Fruit fly (Drosophila melanogaster) whole organism, embryonic: ENCODE measurements around the gene Atg5.
A peak's percentile ranks its signal among the peaks of the same experiment; 100 is the strongest.

Source experiments
- CG10979 ChIP-seq: fragments of 200-800 bp; sonication (Bioruptor generic); optimal IDR thresholded peaks from 2 replicates; lab custom pipeline; 2018; ENCODE audit warnings: missing biosample characterization, mild to moderate bottlenecking, missing genetic modification characterization, moderate library complexity
- CG11085 ChIP-seq: fragments of 200-800 bp; sonication (Bioruptor generic); IDR thresholded peaks from 2 replicates; pipeline ENCODE4 v1.3.6; 2022; ENCODE audit warnings: missing biosample characterization, missing genetic modification characterization
- CG11398 ChIP-seq: fragments of 200-800 bp; sonication (Bioruptor generic); optimal IDR thresholded peaks from 2 replicates; lab custom pipeline; 2016; ENCODE audit warnings: missing biosample characterization, missing genetic modification characterization
- CG11456 ChIP-seq: fragments of 200-800 bp; sonication (Bioruptor generic); IDR thresholded peaks from 3 replicates; pipeline ENCODE4 v1.3.6; 2022; ENCODE audit warnings: missing biosample characterization, missing genetic modification characterization
- CG11560 ChIP-seq: fragments of 200-800 bp; sonication (Bioruptor generic); IDR thresholded peaks from 3 replicates; pipeline ENCODE4 v1.3.6; 2022; ENCODE audit warnings: missing biosample characterization, missing genetic modification characterization
- CG12155 ChIP-seq: fragments of 200-800 bp; sonication (Bioruptor generic); optimal IDR thresholded peaks from 3 replicates; lab custom pipeline; 2016; ENCODE audit warnings: missing biosample characterization, missing genetic modification characterization
- CG13424 ChIP-seq: fragments of 200-800 bp; sonication (Bioruptor generic); optimal IDR thresholded peaks from 2 replicates; lab custom pipeline; 2019; ENCODE audit warnings: missing biosample characterization, mild to moderate bottlenecking, missing genetic modification characterization, moderate library complexity
- CG14667 ChIP-seq: fragments of 200-800 bp; sonication (Bioruptor generic); IDR thresholded peaks from 2 replicates; pipeline ENCODE4 v1.3.6; 2022; ENCODE audit warnings: missing biosample characterization, missing genetic modification characterization
- CG14710 ChIP-seq: fragments of 200-800 bp; sonication (Bioruptor generic); optimal IDR thresholded peaks from 3 replicates; lab custom pipeline; 2019; ENCODE audit warnings: missing biosample characterization, mild to moderate bottlenecking, missing genetic modification characterization, moderate library complexity
- CG15514 ChIP-seq: fragments of 200-800 bp; sonication (Bioruptor generic); optimal IDR thresholded peaks from 3 replicates; lab custom pipeline; 2017; ENCODE audit warnings: missing biosample characterization, missing genetic modification characterization, mild to moderate bottlenecking, moderate library complexity, missing genetic modification reagents
- CG3407 ChIP-seq: fragments of 200-800 bp; sonication (Bioruptor generic); optimal IDR thresholded peaks from 2 replicates; lab custom pipeline; 2018; ENCODE audit warnings: missing biosample characterization, mild to moderate bottlenecking, missing genetic modification characterization
- CG3847 ChIP-seq: fragments of 200-800 bp; sonication (Bioruptor generic); IDR thresholded peaks from 2 replicates; pipeline ENCODE4 v1.3.6; 2022; ENCODE audit warnings: missing biosample characterization, missing genetic modification characterization
- CG4404 ChIP-seq: fragments of 200-800 bp; sonication (Bioruptor generic); IDR thresholded peaks from 2 replicates; pipeline ENCODE4 v1.3.6; 2022; ENCODE audit warnings: missing biosample characterization, missing genetic modification characterization
- CG4820 ChIP-seq: fragments of 200-800 bp; sonication (Bioruptor generic); optimal IDR thresholded peaks from 3 replicates; lab custom pipeline; 2016; ENCODE audit warnings: missing biosample characterization, missing genetic modification characterization
- CG5180 ChIP-seq: fragments of 200-800 bp; sonication (Bioruptor generic); optimal IDR thresholded peaks from 3 replicates; lab custom pipeline; 2017; ENCODE audit warnings: missing biosample characterization, missing genetic modification characterization, mild to moderate bottlenecking, moderate library complexity, missing genetic modification reagents
- CG6683 ChIP-seq: fragments of 200-800 bp; sonication (Bioruptor generic); optimal IDR thresholded peaks from 2 replicates; lab custom pipeline; 2017; ENCODE audit warnings: missing biosample characterization, mild to moderate bottlenecking, missing genetic modification characterization, missing genetic modification reagents
- CG6854 ChIP-seq: fragments of 200-800 bp; sonication (Bioruptor generic); optimal IDR thresholded peaks from 3 replicates; lab custom pipeline; 2017; ENCODE audit warnings: missing biosample characterization, mild to moderate bottlenecking, missing genetic modification characterization
- CG9437 ChIP-seq: fragments of 200-800 bp; sonication (Bioruptor generic); optimal IDR thresholded peaks from 2 replicates; lab custom pipeline; 2018; ENCODE audit warnings: missing biosample characterization, mild to moderate bottlenecking, missing genetic modification characterization
- CTCF ChIP-seq: fragments of 200-800 bp; sonication (Bioruptor generic); optimal IDR thresholded peaks from 2 replicates; lab custom pipeline; 2017; ENCODE audit warnings: missing biosample characterization, mild to moderate bottlenecking, missing genetic modification characterization, moderate library complexity
- CkIIα-i1 ChIP-seq: fragments of 200-800 bp; sonication (Bioruptor generic); IDR thresholded peaks from 2 replicates; pipeline ENCODE4 v1.3.6; 2022; ENCODE audit warnings: missing biosample characterization, missing genetic modification characterization
- Ets97D ChIP-seq: fragments of 200-800 bp; sonication (Bioruptor generic); optimal IDR thresholded peaks from 3 replicates; lab custom pipeline; 2016; ENCODE audit warnings: missing biosample characterization, missing genetic modification characterization
- Fer3 ChIP-seq: fragments of 200-800 bp; sonication (Bioruptor generic); optimal IDR thresholded peaks from 2 replicates; lab custom pipeline; 2018; ENCODE audit warnings: missing biosample characterization, mild to moderate bottlenecking, missing genetic modification characterization, moderate library complexity
- H15 ChIP-seq: fragments of 200-800 bp; sonication (Bioruptor generic); IDR thresholded peaks from 3 replicates; pipeline ENCODE4 v1.3.6; 2022; ENCODE audit warnings: missing biosample characterization, missing genetic modification characterization
- Mad ChIP-seq: fragments of 200-800 bp; sonication (Bioruptor generic); optimal IDR thresholded peaks from 2 replicates; lab custom pipeline; 2016; ENCODE audit warnings: missing biosample characterization, missing genetic modification characterization
- Myb ChIP-seq: fragments of 200-800 bp; sonication (Bioruptor generic); optimal IDR thresholded peaks from 2 replicates; lab custom pipeline; 2016; ENCODE audit warnings: missing biosample characterization, missing genetic modification characterization
- PHDP ChIP-seq: fragments of 200-800 bp; sonication (Bioruptor generic); optimal IDR thresholded peaks from 3 replicates; lab custom pipeline; 2018; ENCODE audit warnings: missing biosample characterization, mild to moderate bottlenecking, missing genetic modification characterization, moderate library complexity
- Sox100B ChIP-seq: fragments of 200-800 bp; sonication (Bioruptor generic); optimal IDR thresholded peaks from 3 replicates; lab custom pipeline; 2018; ENCODE audit warnings: missing biosample characterization, mild to moderate bottlenecking, missing genetic modification characterization
- Ssrp ChIP-seq: fragments of 200-800 bp; sonication (Bioruptor generic); optimal IDR thresholded peaks from 2 replicates; lab custom pipeline; 2018; ENCODE audit warnings: missing biosample characterization, mild to moderate bottlenecking, missing genetic modification characterization, moderate library complexity
- YL-1 ChIP-seq: fragments of 200-800 bp; sonication (Bioruptor generic); optimal IDR thresholded peaks from 3 replicates; lab custom pipeline; 2017; ENCODE audit warnings: missing biosample characterization, mild to moderate bottlenecking, missing genetic modification characterization
- crc ChIP-seq: fragments of 200-800 bp; sonication (Bioruptor generic); optimal IDR thresholded peaks from 2 replicates; lab custom pipeline; 2016; ENCODE audit warnings: missing biosample characterization, missing genetic modification characterization
- cwo ChIP-seq: fragments of 200-800 bp; sonication (Bioruptor generic); optimal IDR thresholded peaks from 3 replicates; lab custom pipeline; 2017; ENCODE audit warnings: missing biosample characterization, missing genetic modification characterization, mild to moderate bottlenecking, moderate library complexity, missing genetic modification reagents
- da ChIP-seq: fragments of 200-800 bp; sonication (Bioruptor generic); optimal IDR thresholded peaks from 2 replicates; lab custom pipeline; 2016; ENCODE audit warnings: missing biosample characterization, missing genetic modification characterization
- esg ChIP-seq: fragments of 200-800 bp; sonication (Bioruptor generic); conservative IDR thresholded peaks from 2 replicates; pipeline ENCODE4 v1.3.6; 2022; ENCODE audit warnings: missing biosample characterization, missing genetic modification characterization
- fru ChIP-seq: fragments of >200 bp; optimal IDR thresholded peaks from 2 replicates; lab custom pipeline; 2017
- gem ChIP-seq: fragments of 200-800 bp; sonication (Bioruptor generic); optimal IDR thresholded peaks from 2 replicates; lab custom pipeline; 2019; ENCODE audit warnings: missing biosample characterization, mild to moderate bottlenecking, missing genetic modification characterization, moderate library complexity
- gfzf ChIP-seq: fragments of 200-800 bp; sonication (Bioruptor generic); optimal IDR thresholded peaks from 2 replicates; lab custom pipeline; 2016; ENCODE audit warnings: missing biosample characterization, mild to moderate bottlenecking, missing genetic modification characterization, moderate library complexity
- grn ChIP-seq: fragments of 200-800 bp; sonication (Bioruptor generic); optimal IDR thresholded peaks from 3 replicates; lab custom pipeline; 2017; ENCODE audit warnings: missing biosample characterization, missing genetic modification characterization
- ham ChIP-seq: fragments of 200-800 bp; sonication (Bioruptor generic); IDR thresholded peaks from 2 replicates; pipeline ENCODE4 v1.3.6; 2022; ENCODE audit warnings: missing biosample characterization, missing genetic modification characterization
- hkb ChIP-seq, 2 experiments: fragments of 200-800 bp in 1 of 2; fragments of >200 bp in 1 of 2; sonication (Bioruptor generic) in 1 of 2; IDR thresholded peaks in 1 of 2; optimal IDR thresholded peaks in 1 of 2; 2 replicates each; pipeline versions ENCODE4 v1.3.6 to Lab custom; 2017 to 2022; ENCODE audit warnings: missing biosample characterization in 1 of 2, missing genetic modification characterization in 1 of 2
- insv ChIP-seq, 2 experiments: fragments of 200-800 bp; sonication (Bioruptor generic); optimal IDR thresholded peaks; 3 replicates each; lab custom pipeline; 2016 to 2018; ENCODE audit warnings: missing biosample characterization in 2 of 2, missing genetic modification characterization in 2 of 2
- inv ChIP-seq: fragments of 200-800 bp; sonication (Bioruptor generic); IDR thresholded peaks from 2 replicates; pipeline ENCODE4 v1.3.6; 2022; ENCODE audit warnings: missing biosample characterization, missing genetic modification characterization; ENCODE audit not compliant: partially characterized antibody
- maf-S ChIP-seq: fragments of 200-800 bp; sonication (Bioruptor generic); optimal IDR thresholded peaks from 2 replicates; lab custom pipeline; 2016; ENCODE audit warnings: missing biosample characterization, missing genetic modification characterization
- nerfin-2 ChIP-seq: fragments of 200-800 bp; sonication (Bioruptor generic); IDR thresholded peaks from 2 replicates; pipeline ENCODE4 v1.3.6; 2022; ENCODE audit warnings: missing biosample characterization, missing genetic modification characterization; ENCODE audit not compliant: partially characterized antibody
- oc ChIP-seq: fragments of 200-800 bp; sonication (Bioruptor generic); optimal IDR thresholded peaks from 2 replicates; lab custom pipeline; 2018; ENCODE audit warnings: missing biosample characterization, mild to moderate bottlenecking, missing genetic modification characterization, moderate library complexity
- p53 ChIP-seq: fragments of 200-800 bp; sonication (Bioruptor generic); optimal IDR thresholded peaks from 2 replicates; lab custom pipeline; 2016; ENCODE audit warnings: missing biosample characterization, missing genetic modification characterization
- pros ChIP-seq: fragments of 200-800 bp; sonication (Bioruptor generic); optimal IDR thresholded peaks from 3 replicates; lab custom pipeline; 2019; ENCODE audit warnings: missing biosample characterization, mild to moderate bottlenecking, missing genetic modification characterization, moderate library complexity
- slou ChIP-seq: fragments of 200-800 bp; sonication (Bioruptor generic); optimal IDR thresholded peaks from 3 replicates; lab custom pipeline; 2016; ENCODE audit warnings: missing biosample characterization, missing genetic modification characterization
- stc ChIP-seq: fragments of 200-800 bp; sonication (Bioruptor generic); IDR thresholded peaks from 2 replicates; pipeline ENCODE4 v1.3.6; 2022; ENCODE audit warnings: missing biosample characterization, missing genetic modification characterization
- stwl ChIP-seq: fragments of 200-800 bp; sonication (Bioruptor generic); optimal IDR thresholded peaks from 3 replicates; lab custom pipeline; 2018; ENCODE audit warnings: missing biosample characterization, mild to moderate bottlenecking, missing genetic modification characterization, moderate library complexity
- vfl ChIP-seq: fragments of 200-800 bp; sonication (Bioruptor generic); optimal IDR thresholded peaks from 2 replicates; lab custom pipeline; 2016; ENCODE audit warnings: missing biosample characterization, missing genetic modification characterization
- vnd ChIP-seq: fragments of 200-800 bp; sonication (Bioruptor generic); IDR thresholded peaks from 3 replicates; pipeline ENCODE4 v1.3.6; 2022; ENCODE audit warnings: missing biosample characterization, missing genetic modification characterization; ENCODE audit not compliant: partially characterized antibody
- wdn ChIP-seq: fragments of 200-800 bp; sonication (Bioruptor generic); IDR thresholded peaks from 2 replicates; pipeline ENCODE4 v1.3.6; 2022; ENCODE audit warnings: missing biosample characterization, missing genetic modification characterization

Gene Atg5

DNA sequence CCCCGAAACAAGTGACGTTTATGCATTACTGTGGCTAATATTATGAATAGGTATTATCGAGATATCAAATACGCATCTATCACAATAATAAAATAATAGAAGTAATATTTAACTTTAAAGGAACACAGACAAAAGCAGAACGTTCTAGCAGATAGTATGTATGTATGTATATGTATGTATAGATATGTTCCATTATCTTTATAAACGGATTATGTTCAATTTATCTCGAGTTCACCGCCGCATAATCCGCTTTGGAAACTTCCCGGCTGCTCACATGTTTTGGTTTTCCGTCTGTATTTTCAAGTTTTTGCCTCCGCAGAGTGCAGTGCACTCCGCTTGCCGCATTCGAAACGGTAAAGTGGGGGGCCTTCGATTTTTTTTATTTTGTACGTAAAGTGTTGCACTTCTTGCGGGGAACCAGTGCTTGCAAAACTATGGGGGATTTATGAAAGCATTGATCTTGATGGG lies 12.0 kb upstream of the Atg5 start (continued):
- TF ChIP-seq vnd (GFP tag; lab: Robert Waterston, UW) = no peak
- TF ChIP-seq insv (GFP tag; optimal IDR thresholded peaks at IDR 0.05; lab: Kevin White, UChicago) = no peak
- no peak for TF ChIP-seq grn
- TF ChIP-seq CG10979 (tag; lab: Kevin White, UChicago) = peak; percentile 75
- TF ChIP-seq Ssrp (tag; lab: Kevin White, UChicago) = peak; percentile 84
- no peak for TF ChIP-seq CkIIα-i1 (GFP tag; lab: Robert Waterston, UW)
- no peak for TF ChIP-seq CG11456 (GFP tag; lab: Robert Waterston, UW)
- TF ChIP-seq stc (GFP tag; lab: Robert Waterston, UW) = no peak
- TF ChIP-seq CG5180 (GFP tag; lab: Kevin White, UChicago) = no peak
- peak; percentile 56 for TF ChIP-seq CG13424
- no peak for TF ChIP-seq inv (GFP tag; lab: Robert Waterston, UW)
- 0 out of 3 replicates have a peak, but pooled peaks have one; percentile 34 for TF ChIP-seq H15 (GFP tag; lab: Robert Waterston, UW)
- no peak for TF ChIP-seq ham (GFP tag; lab: Robert Waterston, UW)
- no peak for TF ChIP-seq Ets97D (GFP tag; lab: Kevin White, UChicago)
- TF ChIP-seq YL-1 (GFP tag; lab: Kevin White, UChicago) = no peak
- TF ChIP-seq maf-S (GFP tag; lab: Kevin White, UChicago) = no peak
- no peak for TF ChIP-seq CTCF (GFP tag; lab: Kevin White, UChicago)
- no peak for TF ChIP-seq CG4404 (GFP tag; lab: Robert Waterston, UW)
- no peak for TF ChIP-seq wdn (GFP tag; lab: Robert Waterston, UW)
- TF ChIP-seq CG14667 = no peak
- TF ChIP-seq slou (GFP tag; lab: Kevin White, UChicago) = no peak
- TF ChIP-seq hkb (optimal IDR thresholded peaks at IDR 0.05; lab: Kevin White, UChicago) = no peak
- TF ChIP-seq hkb (GFP tag; IDR thresholded peaks at IDR 0.05; lab: Robert Waterston, UW) = no peak
- no peak for TF ChIP-seq Myb (GFP tag; lab: Kevin White, UChicago)
- peak; percentile 61 for TF ChIP-seq PHDP (tag; lab: Kevin White, UChicago)
- TF ChIP-seq oc (tag; lab: Kevin White, UChicago) = peak; percentile 68
- no peak for TF ChIP-seq CG6683 (GFP tag; lab: Kevin White, UChicago)
- no peak for TF ChIP-seq pros
- TF ChIP-seq Sox100B (GFP tag; lab: Kevin White, UChicago) = no peak
- TF ChIP-seq CG9437 (GFP tag; lab: Kevin White, UChicago) = no peak
- TF ChIP-seq gfzf (GFP tag; lab: Kevin White, UChicago) = no peak
- TF ChIP-seq CG11085 (GFP tag; lab: Robert Waterston, UW) = no peak
- no peak for TF ChIP-seq Mad (GFP tag; lab: Kevin White, UChicago)
- TF ChIP-seq crc (GFP tag; lab: Kevin White, UChicago) = no peak
- peak; percentile 1 for TF ChIP-seq CG3407
- TF ChIP-seq CG4820 (GFP tag; lab: Kevin White, UChicago) = peak; percentile 99
- TF ChIP-seq p53 (GFP tag; lab: Kevin White, UChicago) = no peak
- TF ChIP-seq CG12155 (GFP tag; lab: Kevin White, UChicago) = no peak
- TF ChIP-seq CG11560 (tag; lab: Robert Waterston, UW) = no peak
- TF ChIP-seq gem (tag; lab: Kevin White, UChicago) = peak; percentile 71
- TF ChIP-seq cwo (GFP tag; lab: Kevin White, UChicago) = no peak
- TF ChIP-seq da (GFP tag; lab: Kevin White, UChicago) = no peak
- TF ChIP-seq fru (lab: Kevin White, UChicago) = no peak
- no peak for TF ChIP-seq CG3847 (GFP tag; lab: Robert Waterston, UW)
- no peak for TF ChIP-seq CG15514 (GFP tag; lab: Kevin White, UChicago)
- peak; percentile 46 for TF ChIP-seq CG14710 (tag; lab: Kevin White, UChicago)
- TF ChIP-seq Fer3 (tag; lab: Kevin White, UChicago) = peak; percentile 12
- no peak for TF ChIP-seq stwl (tag; lab: Kevin White, UChicago)
- no peak for TF ChIP-seq CG11398
- no peak for TF ChIP-seq esg
- TF ChIP-seq vfl (GFP tag; lab: Kevin White, UChicago) = no peak
- no peak for TF ChIP-seq CG6854 (GFP tag; lab: Kevin White, UChicago)
- TF ChIP-seq nerfin-2 (GFP tag; lab: Robert Waterston, UW) = no peak
